Fruit fly (Drosophila melanogaster): ENCODE measurements around the gene SP1029.

dm6 chr3R:29297080-29297479 is 46.8 kb upstream of the SP1029 start, which contains the start of gene CG14506:
- no peak for TF ChIP-seq CTCF (optimal IDR thresholded peaks at IDR 0.05)
- no peak for TF ChIP-seq CG8478 (optimal IDR thresholded peaks at IDR 0.05)

All from S2 (cell line).